Worm (Caenorhabditis elegans) whole organism, late embryonic: ENCODE results near the gene ttm-1.
A peak's percentile ranks its signal among the peaks of the same experiment; 100 is the strongest.

ENCODE experiments used
- F13H6.1 ChIP-seq: sonication (generic microtip); optimal IDR thresholded peaks from 2 replicates; lab custom pipeline; 2016; ENCODE audit warnings: missing genetic modification characterization, missing compliant biosample characterization
- K02D7.2 ChIP-seq: sonication (generic microtip); optimal IDR thresholded peaks from 2 replicates; lab custom pipeline; 2017; ENCODE audit warnings: mild to moderate bottlenecking, missing genetic modification characterization, missing compliant biosample characterization
- T23F11.4 ChIP-seq: fragments of 200-800 bp; sonication (Bioruptor generic); optimal IDR thresholded peaks from 2 replicates; lab custom pipeline; 2018; ENCODE audit warnings: mild to moderate bottlenecking, missing genetic modification characterization, missing compliant biosample characterization
- Y22D7AL.16 ChIP-seq: sonication (generic microtip); optimal IDR thresholded peaks from 2 replicates; lab custom pipeline; 2016; ENCODE audit warnings: missing genetic modification characterization, missing compliant biosample characterization
- ahr-1 ChIP-seq: sonication (generic microtip); optimal IDR thresholded peaks from 2 replicates; lab custom pipeline; 2016; ENCODE audit warnings: missing genetic modification characterization, missing compliant biosample characterization
- ama-1 ChIP-seq: fragments of 150-350 bp; optimal IDR thresholded peaks from 2 replicates; lab custom pipeline; 2014
- ceh-14 ChIP-seq: sonication (generic microtip); optimal IDR thresholded peaks from 2 replicates; lab custom pipeline; 2016; ENCODE audit warnings: missing genotype, missing genetic modification characterization, missing compliant biosample characterization
- ceh-18 ChIP-seq: sonication (generic microtip); optimal IDR thresholded peaks from 2 replicates; lab custom pipeline; 2016; ENCODE audit warnings: missing genetic modification characterization, missing compliant biosample characterization
- ceh-2 ChIP-seq: sonication (generic microtip); optimal IDR thresholded peaks from 2 replicates; lab custom pipeline; 2016; ENCODE audit warnings: missing genotype, missing genetic modification characterization, missing compliant biosample characterization
- ceh-30 ChIP-seq: fragments of 150-350 bp; optimal IDR thresholded peaks from 2 replicates; lab custom pipeline; 2014; ENCODE audit warnings: missing biosample characterization, missing genetic modification characterization
- ceh-31 ChIP-seq: sonication (generic microtip); optimal IDR thresholded peaks from 2 replicates; lab custom pipeline; 2016; ENCODE audit warnings: missing genetic modification characterization, missing compliant biosample characterization
- ceh-34 ChIP-seq: sonication (generic microtip); optimal IDR thresholded peaks from 2 replicates; lab custom pipeline; 2016; ENCODE audit warnings: mild to moderate bottlenecking, missing genetic modification characterization, missing compliant biosample characterization
- ceh-6 ChIP-seq: fragments of 200-800 bp; sonication (Bioruptor generic); optimal IDR thresholded peaks from 2 replicates; lab custom pipeline; 2018; ENCODE audit warnings: mild to moderate bottlenecking, missing genetic modification characterization, missing compliant biosample characterization
- dve-1 ChIP-seq: sonication (generic microtip); optimal IDR thresholded peaks from 2 replicates; lab custom pipeline; 2017; ENCODE audit warnings: antibody characterized with exemption, mild to moderate bottlenecking, missing genetic modification characterization, missing compliant biosample characterization
- hlh-15 ChIP-seq: sonication (generic microtip); optimal IDR thresholded peaks from 2 replicates; lab custom pipeline; 2016; ENCODE audit warnings: missing genetic modification characterization, missing compliant biosample characterization
- hlh-6 ChIP-seq: sonication (generic microtip); optimal IDR thresholded peaks from 2 replicates; lab custom pipeline; 2016; ENCODE audit warnings: missing genotype, missing genetic modification characterization, missing compliant biosample characterization
- hlh-8 ChIP-seq: sonication (generic microtip); optimal IDR thresholded peaks from 2 replicates; lab custom pipeline; 2016; ENCODE audit warnings: missing genotype, missing genetic modification characterization, missing compliant biosample characterization
- lim-6 ChIP-seq: sonication (generic microtip); optimal IDR thresholded peaks from 2 replicates; lab custom pipeline; 2016; ENCODE audit warnings: missing genetic modification characterization, missing compliant biosample characterization
- mec-3 ChIP-seq: sonication (generic microtip); optimal IDR thresholded peaks from 2 replicates; lab custom pipeline; 2016; ENCODE audit warnings: borderline replicate concordance, missing genetic modification characterization, missing compliant biosample characterization
- nfya-1 ChIP-seq: sonication (generic microtip); optimal IDR thresholded peaks from 2 replicates; lab custom pipeline; 2017; ENCODE audit warnings: missing genetic modification characterization, mild to moderate bottlenecking, missing compliant biosample characterization, antibody characterized with exemption, moderate library complexity
- pag-3 ChIP-seq: sonication (generic microtip); optimal IDR thresholded peaks from 2 replicates; lab custom pipeline; 2016; ENCODE audit warnings: missing compliant biosample characterization, missing genetic modification characterization, borderline replicate concordance
- pat-9 ChIP-seq: fragments of 200-800 bp; sonication (Bioruptor generic); optimal IDR thresholded peaks from 2 replicates; lab custom pipeline; 2018; ENCODE audit warnings: mild to moderate bottlenecking, missing genetic modification characterization, moderate library complexity, missing compliant biosample characterization
- pax-1 ChIP-seq: fragments of 150-350 bp; optimal IDR thresholded peaks from 2 replicates; lab custom pipeline; 2014; ENCODE audit warnings: missing biosample characterization, missing genetic modification characterization
- pha-4 ChIP-seq: fragments of 150-350 bp; optimal IDR thresholded peaks from 2 replicates; lab custom pipeline; 2018; ENCODE audit warnings: missing biosample characterization, missing genetic modification reagents, missing genetic modification characterization
- pqm-1 ChIP-seq: sonication (generic microtip); optimal IDR thresholded peaks from 2 replicates; lab custom pipeline; 2016; ENCODE audit warnings: missing genetic modification characterization, missing compliant biosample characterization
- rnt-1 ChIP-seq: sonication (generic microtip); optimal IDR thresholded peaks from 2 replicates; lab custom pipeline; 2016; ENCODE audit warnings: missing genetic modification characterization, missing compliant biosample characterization
- syd-9 ChIP-seq: sonication (generic microtip); optimal IDR thresholded peaks from 2 replicates; lab custom pipeline; 2016; ENCODE audit warnings: mild to moderate bottlenecking, missing genetic modification characterization, moderate library complexity, missing compliant biosample characterization
- tbx-2 ChIP-seq: sonication (generic microtip); optimal IDR thresholded peaks from 2 replicates; lab custom pipeline; 2016; ENCODE audit warnings: missing genetic modification characterization, missing compliant biosample characterization
- ttx-3 ChIP-seq: sonication (generic microtip); optimal IDR thresholded peaks from 2 replicates; lab custom pipeline; 2016; ENCODE audit warnings: missing genetic modification reagents, missing genetic modification characterization, missing compliant biosample characterization
- unc-42 ChIP-seq: sonication (generic microtip); optimal IDR thresholded peaks from 2 replicates; lab custom pipeline; 2016; ENCODE audit warnings: missing genotype, missing genetic modification characterization, missing compliant biosample characterization
- unc-55 ChIP-seq: sonication (generic microtip); optimal IDR thresholded peaks from 2 replicates; lab custom pipeline; 2017; ENCODE audit warnings: missing biosample characterization, missing genetic modification reagents, missing genetic modification characterization
- zip-5 ChIP-seq: sonication (generic microtip); optimal IDR thresholded peaks from 2 replicates; lab custom pipeline; 2016; ENCODE audit warnings: missing genetic modification characterization, missing compliant biosample characterization

Gene ttm-1

DNA sequence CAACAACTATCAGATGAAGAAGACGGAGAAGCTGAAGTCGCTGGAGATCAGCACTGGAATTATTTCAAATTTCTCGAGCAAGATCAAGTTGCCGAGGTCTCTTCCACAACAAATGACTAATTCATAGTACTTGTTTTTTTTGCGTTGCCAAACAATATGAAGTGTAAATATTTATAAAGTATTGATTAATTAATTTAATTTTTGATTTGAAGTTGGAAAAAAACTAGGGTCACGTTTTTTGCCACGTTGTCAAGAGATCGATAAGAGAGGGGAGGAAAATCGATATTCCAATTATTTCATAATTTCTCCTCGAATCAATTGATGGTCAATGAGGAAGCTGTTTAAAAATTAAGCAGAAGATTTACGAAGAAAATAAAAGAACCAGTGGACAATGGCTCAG is 38.4 kb upstream of the ttm-1 start, which contains the start of gene snf-7:
Gene snf-7 (plus strand): TSS at position 301 of the 400 bp plus-strand sequence.
- TF ChIP-seq pax-1 (tag; lab: Kevin White, UChicago): no peak
- TF ChIP-seq syd-9 (tag; lab: Kevin White, UChicago): no peak
- TF ChIP-seq ama-1 (lab: Kevin White, UChicago): no peak
- TF ChIP-seq ceh-2 (tag; lab: Kevin White, UChicago): no peak
- no peak for TF ChIP-seq mec-3 (tag; lab: Kevin White, UChicago)
- TF ChIP-seq T23F11.4: no peak
- TF ChIP-seq ceh-34 (tag; lab: Kevin White, UChicago): no peak
- no peak for TF ChIP-seq zip-5 (tag; lab: Kevin White, UChicago)
- TF ChIP-seq ttx-3 (tag; lab: Kevin White, UChicago): no peak
- no peak for TF ChIP-seq F13H6.1 (tag; lab: Kevin White, UChicago)
- TF ChIP-seq ceh-31: no peak

DNA sequence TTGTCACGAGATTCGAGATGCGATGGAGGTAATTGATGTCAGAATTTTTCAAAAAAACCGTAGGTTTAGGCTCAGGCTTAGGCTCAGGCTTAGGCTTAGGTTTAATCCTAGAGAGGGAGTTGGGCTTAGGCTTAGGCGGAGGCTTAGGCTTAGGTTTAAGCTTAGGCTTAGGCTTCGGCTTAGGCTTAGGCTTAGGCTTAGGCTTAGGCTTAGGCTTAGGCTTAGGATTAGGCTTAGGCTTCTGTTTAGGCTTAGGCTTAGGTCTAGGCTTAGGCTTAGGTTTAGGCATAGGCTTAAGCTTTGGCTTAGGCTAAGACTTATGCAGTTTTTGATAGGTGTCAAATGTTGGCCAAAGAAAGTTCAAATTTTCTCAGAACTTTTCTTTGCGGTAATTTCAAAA is 37.5 kb upstream of the ttm-1 start:
- TF ChIP-seq dve-1 (peak; percentile 88), pax-1 (tag; lab: Kevin White, UChicago) (no peak), K02D7.2 (tag; lab: Kevin White, UChicago) (peak; percentile 10), unc-55 (GFP tag; lab: Kevin White, UChicago) (no peak), tbx-2 (tag; lab: Kevin White, UChicago) (no peak), pat-9 (tag; lab: Kevin White, UChicago) (no peak), pag-3 (no peak), ceh-30 (tag; lab: Kevin White, UChicago) (no peak), nfya-1 (no peak), ceh-6 (GFP tag; lab: Kevin White, UChicago) (no peak), mec-3 (tag; lab: Kevin White, UChicago) (no peak), Y22D7AL.16 (tag; lab: Kevin White, UChicago) (no peak)
- TF ChIP-seq, all 69 proteins: peak for 2

DNA sequence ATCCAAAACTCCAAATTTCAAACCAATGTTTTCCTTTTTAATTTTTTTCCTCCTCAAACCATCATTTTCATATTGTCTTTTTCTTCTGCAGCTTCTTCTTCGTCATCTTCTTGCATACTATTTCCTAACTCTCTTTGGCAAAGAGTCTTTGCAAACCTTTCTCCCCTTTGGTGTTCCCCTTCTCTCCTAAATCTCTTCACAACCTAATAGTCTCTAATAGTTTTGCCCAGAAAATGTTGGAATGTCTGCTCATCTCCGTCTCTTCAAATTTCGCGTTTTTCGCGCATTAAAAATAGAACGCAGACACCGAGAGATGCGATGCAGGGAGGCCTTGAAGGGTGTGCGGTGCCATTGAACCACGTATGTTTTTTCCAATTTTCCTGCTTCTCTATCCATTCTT is 35.3 kb upstream of the ttm-1 start, which contains the start of gene ZK1010.10:
Gene ZK1010.10 (plus strand): TSS at position 286 of the 400 bp plus-strand sequence.
- TF ChIP-seq nfya-1 (peak; percentile 65), unc-42 (tag; lab: Kevin White, UChicago) (peak; percentile 59), ceh-34 (tag; lab: Kevin White, UChicago) (peak; percentile 19), unc-55 (GFP tag; lab: Kevin White, UChicago) (peak; percentile 51), lim-6 (tag; lab: Kevin White, UChicago) (no peak), ceh-18 (tag; lab: Kevin White, UChicago) (peak; percentile 23), pax-1 (tag; lab: Kevin White, UChicago) (peak; percentile 55), hlh-8 (tag; lab: Kevin White, UChicago) (no peak), ceh-31 (peak; percentile 75), ahr-1 (no peak), ceh-14 (tag; lab: Kevin White, UChicago) (peak; percentile 41), tbx-2 (tag; lab: Kevin White, UChicago) (peak; percentile 42)

DNA sequence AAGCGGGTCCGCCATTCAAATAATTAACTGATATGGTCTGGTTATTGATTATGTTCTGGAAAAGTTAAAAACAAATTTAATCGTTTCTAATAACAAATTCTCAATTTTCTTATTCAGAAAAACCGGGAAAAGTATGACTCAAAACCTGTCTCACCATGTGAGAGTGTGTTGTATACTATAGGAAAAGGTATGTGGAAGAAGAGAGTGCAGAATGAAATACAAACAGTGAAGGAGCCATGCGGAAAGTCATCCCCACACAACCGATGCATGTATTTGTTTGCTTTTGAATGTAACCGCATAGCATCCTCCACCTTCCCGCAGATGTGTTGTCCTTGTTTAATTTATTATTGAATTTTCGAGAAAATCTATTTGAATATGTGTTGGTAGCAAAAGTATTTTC is 33.7 kb upstream of the ttm-1 start, which contains the start of gene ZK1010.8:
Gene ZK1010.8 (minus strand): TSS at position 214 of the 400 bp plus-strand sequence.
- TF ChIP-seq pha-4 (tag; lab: Kevin White, UChicago) (no peak), hlh-15 (tag; lab: Kevin White, UChicago) (no peak)

DNA sequence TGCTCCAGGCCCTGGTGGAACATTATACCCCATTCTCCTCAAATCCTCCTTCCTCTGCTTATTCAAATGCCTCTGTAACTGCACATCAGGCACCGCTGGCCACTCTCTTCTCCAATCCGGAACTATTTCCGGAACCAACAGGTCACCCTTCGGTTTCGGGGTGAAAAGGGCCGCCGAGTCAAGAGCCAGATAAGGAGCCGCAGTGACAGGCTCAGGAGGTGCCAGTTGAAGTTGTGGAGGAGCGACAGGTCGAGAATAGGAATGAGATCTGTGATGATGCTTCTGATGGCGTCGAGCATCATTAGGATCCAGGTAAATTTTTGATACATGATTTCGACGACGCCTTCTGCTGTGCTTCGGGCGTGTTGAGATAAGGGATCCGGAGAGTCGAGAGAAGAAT is 31.5 kb upstream of the ttm-1 start:
- TF ChIP-seq ttx-3 (tag; lab: Kevin White, UChicago): no peak
- TF ChIP-seq pat-9 (tag; lab: Kevin White, UChicago): no peak
- TF ChIP-seq unc-42 (tag; lab: Kevin White, UChicago): no peak
- no peak for TF ChIP-seq ceh-6 (GFP tag; lab: Kevin White, UChicago)
- no peak for TF ChIP-seq hlh-15 (tag; lab: Kevin White, UChicago)
- no peak for TF ChIP-seq rnt-1 (tag; lab: Kevin White, UChicago)
- TF ChIP-seq ceh-30 (tag; lab: Kevin White, UChicago): no peak
- no peak for TF ChIP-seq hlh-6
- TF ChIP-seq pqm-1 (tag; lab: Kevin White, UChicago): no peak
